Worm (Caenorhabditis elegans) whole organism, early embryonic: ENCODE data around the gene C16A11.2.

Experiments used
- B0310.2 ChIP-seq: sonication (generic microtip); optimal IDR thresholded peaks from 2 replicates; lab custom pipeline; 2016; ENCODE audit warnings: mild to moderate bottlenecking, missing genetic modification characterization, missing compliant biosample characterization
- F13C5.2 ChIP-seq: sonication (generic microtip); optimal IDR thresholded peaks from 2 replicates; lab custom pipeline; 2017; ENCODE audit warnings: mild to moderate bottlenecking, missing genetic modification characterization, inconsistent platforms, missing compliant biosample characterization
- aly-1 ChIP-seq: sonication (generic microtip); optimal IDR thresholded peaks from 2 replicates; lab custom pipeline; 2016; ENCODE audit warnings: missing genetic modification characterization, missing compliant biosample characterization
- ama-1 ChIP-seq: fragments of 150-350 bp; optimal IDR thresholded peaks from 2 replicates; lab custom pipeline; 2014
- ceh-13 ChIP-seq: fragments of 200-800 bp; sonication (Bioruptor generic); optimal IDR thresholded peaks from 2 replicates; lab custom pipeline; 2018; ENCODE audit warnings: mild to moderate bottlenecking, missing genetic modification characterization, missing compliant biosample characterization
- ceh-36 ChIP-seq: sonication (generic microtip); optimal IDR thresholded peaks from 2 replicates; lab custom pipeline; 2016; ENCODE audit warnings: missing genetic modification characterization, inconsistent platforms, missing compliant biosample characterization
- ets-7 ChIP-seq: sonication (generic microtip); optimal IDR thresholded peaks from 2 replicates; lab custom pipeline; 2016; ENCODE audit warnings: missing genotype, missing genetic modification characterization, missing compliant biosample characterization
- flt-1 ChIP-seq: fragments of 200-800 bp; sonication (Bioruptor generic); IDR thresholded peaks from 2 replicates; pipeline ENCODE4 v1.3.6; 2022; ENCODE audit warnings: missing genetic modification characterization, missing compliant biosample characterization
- hmbx-1 ChIP-seq: sonication (generic microtip); optimal IDR thresholded peaks from 2 replicates; lab custom pipeline; 2016; ENCODE audit warnings: mild to moderate bottlenecking, missing genetic modification characterization, missing compliant biosample characterization
- hmg-4 ChIP-seq: fragments of 200-800 bp; sonication (Bioruptor generic); optimal IDR thresholded peaks from 2 replicates; lab custom pipeline; 2018; ENCODE audit warnings: mild to moderate bottlenecking, missing genetic modification characterization, missing compliant biosample characterization
- hnd-1 ChIP-seq: sonication (generic microtip); optimal IDR thresholded peaks from 2 replicates; lab custom pipeline; 2016; ENCODE audit warnings: missing genetic modification characterization, missing compliant biosample characterization
- pes-1 ChIP-seq: fragments of 200-800 bp; sonication (Bioruptor generic); IDR thresholded peaks from 2 replicates; pipeline ENCODE4 v1.3.6; 2022; ENCODE audit warnings: missing genetic modification reagents, missing genetic modification characterization, missing compliant biosample characterization
- scrt-1 ChIP-seq: fragments of 200-800 bp; sonication (Bioruptor generic); IDR thresholded peaks from 2 replicates; pipeline ENCODE4 v1.3.6; 2022; ENCODE audit warnings: missing genetic modification characterization, missing compliant biosample characterization
- sea-1 ChIP-seq: fragments of 200-800 bp; sonication (Bioruptor generic); conservative IDR thresholded peaks from 2 replicates; pipeline ENCODE4 v1.3.6; 2022; ENCODE audit warnings: missing genetic modification characterization, missing compliant biosample characterization
- tbx-11 ChIP-seq: fragments of 200-800 bp; sonication (Bioruptor generic); IDR thresholded peaks from 2 replicates; pipeline ENCODE4 v1.3.6; 2022; ENCODE audit warnings: missing genetic modification characterization, missing compliant biosample characterization
- tbx-37 ChIP-seq: fragments of 200-800 bp; sonication (Bioruptor generic); conservative IDR thresholded peaks from 2 replicates; pipeline ENCODE4 v1.3.6; 2022; ENCODE audit warnings: missing genetic modification reagents, missing genetic modification characterization, missing compliant biosample characterization
- tra-4 ChIP-seq: sonication (generic microtip); optimal IDR thresholded peaks from 2 replicates; lab custom pipeline; 2017; ENCODE audit warnings: missing genetic modification characterization, missing compliant biosample characterization

C16A11.2 gene

ce11 chrII:4237701-4238214, at the start of gene C16A11.2, which contains the start of gene fbxc-44:
TSS of gene C16A11.2 (plus strand) at chrII:4238203.
TSS of gene fbxc-44 (minus strand) at chrII:4237751.
- TF ChIP-seq flt-1 (GFP tag; lab: Robert Waterston, UW) (peak; percentile 68), scrt-1 (GFP tag; lab: Robert Waterston, UW) (peak; percentile 76), ama-1 (no peak), tbx-11 (GFP tag; lab: Robert Waterston, UW) (peak; percentile 79), ets-7 (tag; lab: Kevin White, UChicago) (no peak), hmbx-1 (tag; lab: Kevin White, UChicago) (peak; percentile 11), ceh-13 (peak; percentile 48), F13C5.2 (tag; lab: Kevin White, UChicago) (peak; percentile 84), B0310.2 (peak; percentile 17), tra-4 (tag; lab: Kevin White, UChicago) (peak; percentile 15), ceh-36 (tag; lab: Kevin White, UChicago) (peak; percentile 77), aly-1 (peak; percentile 51), tbx-37 (GFP tag; lab: Robert Waterston, UW) (peak; percentile 74), pes-1 (GFP tag; lab: Robert Waterston, UW) (peak; percentile 88), hmg-4 (GFP tag; lab: Kevin White, UChicago) (peak; percentile 63), sea-1 (GFP tag; lab: Robert Waterston, UW) (0 out of 2 replicates have a peak, but pooled peaks have one; percentile 42), hnd-1 (tag; lab: Kevin White, UChicago) (peak; percentile 58)

- no peak for TF ChIP-seq aly-1
- no peak for TF ChIP-seq scrt-1 (GFP tag; lab: Robert Waterston, UW)
- TF ChIP-seq hmg-4 (GFP tag; lab: Kevin White, UChicago) = no peak
- TF ChIP-seq ama-1 = no peak
- no peak for TF ChIP-seq ceh-13
- TF ChIP-seq pes-1 (GFP tag; lab: Robert Waterston, UW) = no peak
- no peak for TF ChIP-seq hmbx-1 (tag; lab: Kevin White, UChicago)
- no peak for TF ChIP-seq ceh-36 (tag; lab: Kevin White, UChicago)
- TF ChIP-seq B0310.2 = no peak
- TF ChIP-seq flt-1 (GFP tag; lab: Robert Waterston, UW) = no peak
Measured at ce11 chrII:4194127-4194526, 43.9 kb upstream of the C16A11.2 start, which contains the start of gene mth-2. TSS of gene mth-2 (minus strand) at chrII:4194314.

DNA sequence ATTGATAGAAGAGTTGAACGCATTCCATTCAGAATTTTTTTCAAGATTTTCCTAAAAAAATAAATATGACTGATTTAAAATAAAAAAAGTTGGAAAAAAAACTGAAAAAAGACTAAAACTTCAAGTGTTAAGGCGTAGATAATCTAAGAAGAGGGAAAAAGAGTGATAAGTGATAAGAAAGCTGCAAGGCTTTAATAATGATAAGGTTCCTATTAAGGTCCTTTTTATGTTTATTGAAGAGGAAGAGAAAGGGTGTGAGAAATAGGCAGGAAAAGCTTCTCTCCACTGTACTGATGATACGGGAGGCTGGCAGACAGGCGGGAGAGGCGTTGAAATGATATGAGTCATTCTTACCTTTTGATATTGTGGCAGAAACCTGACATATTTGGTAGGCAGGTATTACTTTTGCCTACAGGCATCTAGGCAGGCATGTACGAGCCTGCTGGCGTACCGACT, 34.2 kb upstream of the C16A11.2 start, which contains the start of gene mth-1:
Gene mth-1, minus strand, starts transcription at position 51 of the 456 bp plus-strand sequence.
- no peak for TF ChIP-seq sea-1 (GFP tag; lab: Robert Waterston, UW)
- no peak for TF ChIP-seq hmbx-1 (tag; lab: Kevin White, UChicago)
- TF ChIP-seq tbx-37 (GFP tag; lab: Robert Waterston, UW) = no peak
- TF ChIP-seq tra-4 (tag; lab: Kevin White, UChicago) = no peak
- no peak for TF ChIP-seq hmg-4 (GFP tag; lab: Kevin White, UChicago)
- TF ChIP-seq flt-1 (GFP tag; lab: Robert Waterston, UW) = no peak
- TF ChIP-seq aly-1 = no peak
- no peak for TF ChIP-seq ets-7 (tag; lab: Kevin White, UChicago)
- TF ChIP-seq ceh-13 = no peak
- TF ChIP-seq hnd-1 (tag; lab: Kevin White, UChicago) = no peak
- TF ChIP-seq ceh-36 (tag; lab: Kevin White, UChicago) = no peak

- TF ChIP-seq ceh-36 (tag; lab: Kevin White, UChicago) (no peak), tbx-11 (GFP tag; lab: Robert Waterston, UW) (no peak), flt-1 (GFP tag; lab: Robert Waterston, UW) (no peak), sea-1 (GFP tag; lab: Robert Waterston, UW) (0 out of 2 replicates have a peak, but pooled peaks have one; percentile 43), hmg-4 (GFP tag; lab: Kevin White, UChicago) (no peak)
Measured at ce11 chrII:4209071-4209747, 28.8 kb upstream of the C16A11.2 start, which contains the start of gene F31D5.6. TSS of gene F31D5.6 (plus strand) at chrII:4209697.

- TF ChIP-seq hnd-1 (tag; lab: Kevin White, UChicago) (no peak), ceh-13 (no peak)
Measured at ce11 chrII:4211113-4211512, 26.9 kb upstream of the C16A11.2 start, which contains the start of gene F31D5.7. TSS of gene F31D5.7 (plus strand) at chrII:4211413.

DNA sequence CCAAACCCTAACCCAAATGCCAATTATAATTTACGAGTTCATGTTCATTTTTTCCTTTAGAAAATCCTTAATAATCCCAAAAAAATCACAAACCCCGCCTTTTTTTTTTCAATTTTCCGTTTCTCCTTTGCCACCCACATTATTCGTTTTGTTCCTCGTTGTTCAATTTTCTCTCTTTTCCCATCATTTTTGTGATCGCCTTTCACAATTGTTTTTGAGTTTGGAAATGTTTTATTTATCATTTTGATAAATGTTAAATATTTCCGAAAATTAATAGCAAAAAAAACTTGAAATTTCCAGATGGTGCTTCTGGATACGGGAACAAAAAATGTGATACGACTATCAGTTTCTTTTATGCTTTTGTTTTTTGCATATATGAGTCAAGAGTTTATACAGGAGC, 22.7 kb upstream of the C16A11.2 start, which contains the start of gene F31D5.2:
Gene F31D5.2, plus strand, starts transcription at position 301 of the 400 bp plus-strand sequence.
- TF ChIP-seq tbx-11 (GFP tag; lab: Robert Waterston, UW) (no peak), tra-4 (tag; lab: Kevin White, UChicago) (no peak), pes-1 (GFP tag; lab: Robert Waterston, UW) (no peak), hmbx-1 (tag; lab: Kevin White, UChicago) (no peak), flt-1 (GFP tag; lab: Robert Waterston, UW) (no peak), sea-1 (GFP tag; lab: Robert Waterston, UW) (no peak), aly-1 (no peak), ets-7 (tag; lab: Kevin White, UChicago) (no peak), ceh-13 (no peak), ama-1 (no peak), F13C5.2 (tag; lab: Kevin White, UChicago) (no peak), B0310.2 (no peak)

- no peak for TF ChIP-seq hmbx-1 (tag; lab: Kevin White, UChicago)
- no peak for TF ChIP-seq hnd-1 (tag; lab: Kevin White, UChicago)
- TF ChIP-seq tbx-11 (GFP tag; lab: Robert Waterston, UW) = no peak
- TF ChIP-seq flt-1 (GFP tag; lab: Robert Waterston, UW) = no peak
- no peak for TF ChIP-seq scrt-1 (GFP tag; lab: Robert Waterston, UW)
- no peak for TF ChIP-seq F13C5.2 (tag; lab: Kevin White, UChicago)
- no peak for TF ChIP-seq ets-7 (tag; lab: Kevin White, UChicago)
- TF ChIP-seq hmg-4 (GFP tag; lab: Kevin White, UChicago) = no peak
- no peak for TF ChIP-seq pes-1 (GFP tag; lab: Robert Waterston, UW)
Measured at ce11 chrII:4219062-4219461, 18.9 kb upstream of the C16A11.2 start, which contains the start of gene F31D5.1. TSS of gene F31D5.1 (plus strand) at chrII:4219362.
